Worm (Caenorhabditis elegans) whole organism, L4 larva: ENCODE measurements around the gene F35C11.3.

ENCODE experiments used
- skn-1 ChIP-seq: fragments of 150-350 bp; optimal IDR thresholded peaks from 2 replicates; lab custom pipeline; 2014; ENCODE audit warnings: missing biosample characterization, missing genetic modification characterization
- tag-97 ChIP-seq: fragments of 200-800 bp; sonication (Bioruptor generic); IDR thresholded peaks from 2 replicates; pipeline ENCODE4 v1.3.6; 2022; ENCODE audit warnings: missing genetic modification characterization, missing compliant biosample characterization

DNA sequence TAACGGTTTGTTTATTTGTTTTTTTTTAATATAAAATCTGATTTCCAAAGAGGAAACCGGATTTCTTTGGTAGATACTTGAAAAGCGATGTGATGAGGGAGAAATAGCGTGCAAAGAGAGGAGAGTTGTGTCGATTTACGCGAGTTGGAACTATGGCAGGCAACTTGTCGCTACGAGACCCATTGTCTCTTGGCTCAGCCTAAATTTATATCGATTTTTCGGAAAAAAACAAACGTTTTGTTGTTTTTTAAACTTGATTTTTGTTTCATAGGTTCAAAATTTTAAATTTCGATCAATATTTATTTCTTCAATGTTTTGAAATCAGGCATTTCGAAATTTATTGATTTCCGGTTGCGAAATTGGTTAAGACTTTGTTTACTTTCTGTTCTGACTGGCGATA lies 30.1 kb upstream of the F35C11.3 start, which contains the start of gene M110.3:
- no peak for TF ChIP-seq skn-1 (tag; lab: Kevin White, UChicago)
- TF ChIP-seq tag-97 = no peak
